Worm (Caenorhabditis elegans): Measurements from ENCODE around the gene ZK1240.1.
A peak's percentile ranks its signal among the peaks of the same experiment; 100 is the strongest.

Gene ZK1240.1

ce11 chrII:2368956-2369355 lies 39.8 kb downstream of the ZK1240.1 start, which contains the start of gene hpo-25:
Gene hpo-25, plus strand, starts transcription at chrII:2369256.
- no peak for TF ChIP-seq nhr-10 (tag; optimal IDR thresholded peaks at IDR 0.05)
- TF ChIP-seq C34F6.9 (tag; optimal IDR thresholded peaks at IDR 0.05), result no peak
- TF ChIP-seq nhr-12 (tag; optimal IDR thresholded peaks at IDR 0.05), result no peak
- no peak for TF ChIP-seq mdl-1 (tag; optimal IDR thresholded peaks at IDR 0.05)
- TF ChIP-seq ama-1 (optimal IDR thresholded peaks at IDR 0.05), result no peak
- no peak for TF ChIP-seq sma-3 (GFP tag; optimal IDR thresholded peaks at IDR 0.05)
- TF ChIP-seq nhr-21 (tag; optimal IDR thresholded peaks at IDR 0.05), result no peak
- TF ChIP-seq ztf-1 (GFP tag; conservative IDR thresholded peaks at IDR 0.05), result no peak

ce11 chrII:2372090-2372489 lies 42.9 kb downstream of the ZK1240.1 start, which contains the start of gene F16G10.3:
Gene F16G10.3, plus strand, starts transcription at chrII:2372390.
- no peak for TF ChIP-seq ZK546.5 (tag; optimal IDR thresholded peaks at IDR 0.05)
- TF ChIP-seq ceh-16 (tag; optimal IDR thresholded peaks at IDR 0.05), result no peak
- TF ChIP-seq nhr-129 (tag; optimal IDR thresholded peaks at IDR 0.05), result no peak
- TF ChIP-seq lin-11 (tag; optimal IDR thresholded peaks at IDR 0.05), result no peak
- TF ChIP-seq nhr-77 (tag; optimal IDR thresholded peaks at IDR 0.05), result no peak

- TF ChIP-seq R02D3.7 (tag; optimal IDR thresholded peaks at IDR 0.05) (no peak), snpc-4 (tag; optimal IDR thresholded peaks at IDR 0.05) (no peak), nhr-11 (tag; optimal IDR thresholded peaks at IDR 0.05) (no peak), blmp-1 (tag; optimal IDR thresholded peaks at IDR 0.05; ENCODE audit: insufficient read depth) (no peak), ztf-11 (tag; optimal IDR thresholded peaks at IDR 0.05) (no peak), gmeb-1 (tag; optimal IDR thresholded peaks at IDR 0.05) (no peak), nhr-10 (tag; optimal IDR thresholded peaks at IDR 0.05) (no peak), elt-3 (tag; optimal IDR thresholded peaks at IDR 0.05) (no peak)
Measured at ce11 chrII:2374973-2375372, 45.8 kb downstream of the ZK1240.1 start, which contains the start of gene F16G10.2. Gene F16G10.2, plus strand, starts transcription at chrII:2375273.

- TF ChIP-seq lin-13 (GFP tag; optimal IDR thresholded peaks at IDR 0.05) (no peak), elt-1 (tag; optimal IDR thresholded peaks at IDR 0.05) (no peak), R02D3.7 (tag; optimal IDR thresholded peaks at IDR 0.05) (no peak), Y55F3AM.14 (GFP tag; optimal IDR thresholded peaks at IDR 0.05) (no peak)
Measured at ce11 chrII:2377751-2378150, 48.6 kb downstream of the ZK1240.1 start, which contains the start of gene F16G10.6. Gene F16G10.6, minus strand, starts transcription at chrII:2377851.

ce11 chrII:2378465-2379009 lies 49.3 kb downstream of the ZK1240.1 start:
- TF ChIP-seq nhr-25 (tag; optimal IDR thresholded peaks at IDR 0.05) (no peak), snpc-4 (tag; optimal IDR thresholded peaks at IDR 0.05) (no peak), lin-39 (tag; optimal IDR thresholded peaks at IDR 0.05) (no peak), nhr-6 (tag; optimal IDR thresholded peaks at IDR 0.05) (no peak), unc-62 (GFP tag; optimal IDR thresholded peaks at IDR 0.05) (no peak), elt-1 (tag; optimal IDR thresholded peaks at IDR 0.05) (no peak), ZK546.5 (tag; optimal IDR thresholded peaks at IDR 0.05) (no peak), zag-1 (tag; optimal IDR thresholded peaks at IDR 0.05) (no peak), nhr-129 (tag; optimal IDR thresholded peaks at IDR 0.05) (no peak), nhr-23 (tag; optimal IDR thresholded peaks at IDR 0.05) (no peak), dmd-4 (tag; optimal IDR thresholded peaks at IDR 0.05) (no peak), R02D3.7 (tag; optimal IDR thresholded peaks at IDR 0.05) (no peak), ztf-1 (GFP tag; conservative IDR thresholded peaks at IDR 0.05) (no peak), fos-1 (tag; optimal IDR thresholded peaks at IDR 0.05) (peak; percentile 94), C34F6.9 (tag; optimal IDR thresholded peaks at IDR 0.05) (no peak), mbf-1 (tag; optimal IDR thresholded peaks at IDR 0.05) (no peak), F13H6.1 (tag; optimal IDR thresholded peaks at IDR 0.05) (peak; percentile 67), mdl-1 (tag; optimal IDR thresholded peaks at IDR 0.05) (peak in 1 of 2 experiments; percentile 20), nhr-21 (tag; optimal IDR thresholded peaks at IDR 0.05) (peak; percentile 5), sma-3 (GFP tag; optimal IDR thresholded peaks at IDR 0.05) (peak; percentile 94), skn-1 (tag; optimal IDR thresholded peaks at IDR 0.05) (peak; percentile 18), nhr-12 (tag; optimal IDR thresholded peaks at IDR 0.05) (no peak), sem-4 (tag; optimal IDR thresholded peaks at IDR 0.05) (no peak), ceh-16 (tag; optimal IDR thresholded peaks at IDR 0.05) (no peak), ztf-11 (tag; optimal IDR thresholded peaks at IDR 0.05) (no peak), mab-5 (tag; optimal IDR thresholded peaks at IDR 0.05) (no peak), nhr-237 (tag; optimal IDR thresholded peaks at IDR 0.05) (no peak), sma-9 (GFP tag; optimal IDR thresholded peaks at IDR 0.05) (peak; percentile 79), sma-9 (tag; optimal IDR thresholded peaks at IDR 0.05) (no peak), alr-1 (tag; optimal IDR thresholded peaks at IDR 0.05) (no peak), elt-3 (tag; optimal IDR thresholded peaks at IDR 0.05) (no peak), Y55F3AM.14 (GFP tag; optimal IDR thresholded peaks at IDR 0.05) (peak; percentile 31), egl-27 (tag; optimal IDR thresholded peaks at IDR 0.05) (peak; percentile 97), lsy-2 (tag; optimal IDR thresholded peaks at IDR 0.05) (peak; percentile 31 to 81), ztf-4 (tag; optimal IDR thresholded peaks at IDR 0.05) (no peak), unc-55 (GFP tag; optimal IDR thresholded peaks at IDR 0.05) (no peak), gmeb-1 (tag; optimal IDR thresholded peaks at IDR 0.05) (peak; percentile 54), nhr-11 (tag; optimal IDR thresholded peaks at IDR 0.05) (no peak)
